Fruit fly (Drosophila melanogaster): ENCODE results near the gene ball.

dm6 chr3R:26892764-26893163 is 26.2 kb upstream of the ball start:
- TF ChIP-seq usp (GFP tag; optimal IDR thresholded peaks at IDR 0.05), result no peak
- TF ChIP-seq pan (optimal IDR thresholded peaks at IDR 0.05), result no peak
- no peak for TF ChIP-seq Dll (optimal IDR thresholded peaks at IDR 0.05)

Measured in whole organism.